Worm (Caenorhabditis elegans) whole organism, L4 larva: Measurements from ENCODE around the gene gst-11.

ENCODE experiments used
- D1046.2 ChIP-seq: fragments of 200-800 bp; sonication (Bioruptor generic); IDR thresholded peaks from 2 replicates; pipeline ENCODE4 v1.3.6; 2022; ENCODE audit warnings: missing genetic modification characterization, missing compliant biosample characterization
- F26F4.8 ChIP-seq: fragments of 200-800 bp; sonication (Bioruptor generic); conservative IDR thresholded peaks from 2 replicates; pipeline ENCODE4 v1.3.6; 2022; ENCODE audit warnings: missing genetic modification characterization, missing compliant biosample characterization
- F44E2.7 ChIP-seq: fragments of 200-800 bp; sonication (Bioruptor generic); IDR thresholded peaks from 2 replicates; pipeline ENCODE4 v2.1.2; 2022; ENCODE audit warnings: missing genetic modification characterization, missing compliant biosample characterization
- R02D3.7 ChIP-seq: fragments of 150-350 bp; sonication (generic microtip); optimal IDR thresholded peaks from 3 replicates; lab custom pipeline; 2014; ENCODE audit warnings: missing biosample characterization, missing genetic modification characterization
- Y105C5A.15 ChIP-seq: fragments of 200-800 bp; sonication (Bioruptor generic); IDR thresholded peaks from 2 replicates; pipeline ENCODE4 v1.3.6; 2022; ENCODE audit warnings: missing genetic modification characterization, missing compliant biosample characterization
- Y48G9A.11 ChIP-seq: fragments of 200-800 bp; sonication (Bioruptor generic); IDR thresholded peaks from 2 replicates; pipeline ENCODE4 v1.3.6; 2022; ENCODE audit warnings: missing genetic modification reagents, missing genetic modification characterization, missing compliant biosample characterization
- Y5F2A.4 ChIP-seq: fragments of 200-800 bp; sonication (Bioruptor generic); optimal IDR thresholded peaks from 2 replicates; lab custom pipeline; 2018; ENCODE audit warnings: mild to moderate bottlenecking, missing genetic modification characterization, missing compliant biosample characterization
- Y75B8A.6 ChIP-seq: fragments of 200-800 bp; sonication (Bioruptor generic); IDR thresholded peaks from 2 replicates; pipeline ENCODE4 v1.3.6; 2022; ENCODE audit warnings: missing genetic modification reagents, missing genetic modification characterization, missing compliant biosample characterization
- ZK337.2 ChIP-seq: fragments of 200-800 bp; sonication (Bioruptor generic); IDR thresholded peaks from 2 replicates; pipeline ENCODE4 v1.3.6; 2022; ENCODE audit warnings: missing genetic modification reagents, missing genetic modification characterization, missing compliant biosample characterization
- ama-1 ChIP-seq: fragments of 150-350 bp; optimal IDR thresholded peaks from 2 replicates; lab custom pipeline; 2014; ENCODE audit warnings: inconsistent platforms, mixed read lengths
- arid-1 ChIP-seq: fragments of 200-800 bp; sonication (Bioruptor generic); conservative IDR thresholded peaks from 2 replicates; pipeline ENCODE4 v1.3.6; 2022; ENCODE audit warnings: missing genetic modification reagents, missing genetic modification characterization, missing compliant biosample characterization
- ceh-20 ChIP-seq: fragments of 200-800 bp; sonication (Bioruptor generic); IDR thresholded peaks from 2 replicates; pipeline ENCODE4 v1.3.6; 2022; ENCODE audit warnings: missing genetic modification reagents, missing genetic modification characterization, missing compliant biosample characterization
- ceh-44 ChIP-seq: fragments of 200-800 bp; sonication (Bioruptor generic); IDR thresholded peaks from 2 replicates; pipeline ENCODE4 v1.3.6; 2022; ENCODE audit warnings: missing genetic modification reagents, missing genetic modification characterization, missing compliant biosample characterization
- ceh-82 ChIP-seq: sonication (generic microtip); optimal IDR thresholded peaks from 2 replicates; lab custom pipeline; 2017; ENCODE audit warnings: missing biosample characterization, missing genetic modification characterization
- ces-1 ChIP-seq: fragments of 150-350 bp; sonication (generic microtip); optimal IDR thresholded peaks from 4 replicates; lab custom pipeline; 2014; ENCODE audit warnings: missing biosample characterization, missing genetic modification reagents, missing genetic modification characterization
- ctbp-1 ChIP-seq: fragments of 200-800 bp; sonication (Bioruptor generic); IDR thresholded peaks from 2 replicates; pipeline ENCODE4 v1.3.6; 2022; ENCODE audit warnings: missing genetic modification reagents, missing genetic modification characterization, missing compliant biosample characterization
- daf-12 ChIP-seq: fragments of 150-350 bp; optimal IDR thresholded peaks from 2 replicates; lab custom pipeline; 2014; ENCODE audit warnings: missing biosample characterization, missing genetic modification reagents, missing genetic modification characterization
- daf-16 ChIP-seq, 3 experiments: sonication (generic microtip); optimal IDR thresholded peaks; 2 replicates each; lab custom pipeline; 2016 to 2017; ENCODE audit warnings: missing genetic modification characterization in 3 of 3, missing genetic modification reagents in 3 of 3, mild to moderate bottlenecking in 2 of 3, missing compliant biosample characterization in 2 of 3, missing biosample characterization in 1 of 3, moderate library complexity in 1 of 3
- dmd-8 ChIP-seq: fragments of 200-800 bp; sonication (Bioruptor generic); IDR thresholded peaks from 2 replicates; pipeline ENCODE4 v1.3.6; 2022; ENCODE audit warnings: missing genetic modification characterization, missing compliant biosample characterization
- dpl-1 ChIP-seq: fragments of 150-350 bp; optimal IDR thresholded peaks from 2 replicates; lab custom pipeline; 2014; ENCODE audit warnings: missing biosample characterization, missing genetic modification reagents, missing genetic modification characterization
- egl-43 ChIP-seq: fragments of 200-800 bp; sonication (Bioruptor generic); IDR thresholded peaks from 2 replicates; pipeline ENCODE4 v1.3.6; 2022; ENCODE audit warnings: missing genetic modification reagents, missing genetic modification characterization, missing compliant biosample characterization
- fkh-10 ChIP-seq: fragments of 150-350 bp; optimal IDR thresholded peaks from 2 replicates; lab custom pipeline; 2014; ENCODE audit warnings: missing biosample characterization, missing genetic modification reagents, missing genetic modification characterization
- fos-1 ChIP-seq: fragments of 150-350 bp; optimal IDR thresholded peaks from 2 replicates; lab custom pipeline; 2014; ENCODE audit warnings: missing biosample characterization, missing genetic modification characterization
- hlh-11 ChIP-seq: fragments of 200-800 bp; sonication (Bioruptor generic); optimal IDR thresholded peaks from 2 replicates; lab custom pipeline; 2018; ENCODE audit warnings: mild to moderate bottlenecking, missing genetic modification characterization, missing compliant biosample characterization
- hmg-1.1 ChIP-seq: fragments of 200-800 bp; sonication (Bioruptor generic); IDR thresholded peaks from 2 replicates; pipeline ENCODE4 v1.3.6; 2022; ENCODE audit warnings: missing genetic modification reagents, missing genetic modification characterization, missing compliant biosample characterization
- lim-7 ChIP-seq: fragments of 200-800 bp; sonication (Bioruptor generic); IDR thresholded peaks from 2 replicates; pipeline ENCODE4 v1.3.6; 2022; ENCODE audit warnings: missing genetic modification characterization, missing compliant biosample characterization
- madf-5 ChIP-seq, 2 experiments: fragments of 200-800 bp; sonication (Bioruptor generic); IDR thresholded peaks; 2 replicates each; pipeline ENCODE4 v1.3.6; 2022; ENCODE audit warnings: missing compliant biosample characterization in 2 of 2, missing genetic modification characterization in 2 of 2
- madf-9 ChIP-seq: fragments of 200-800 bp; sonication (Bioruptor generic); conservative IDR thresholded peaks from 2 replicates; pipeline ENCODE4 v1.3.6; 2022; ENCODE audit warnings: missing genetic modification reagents, missing genetic modification characterization, missing compliant biosample characterization
- mep-1 ChIP-seq: fragments of 150-350 bp; sonication (generic microtip); optimal IDR thresholded peaks from 3 replicates; lab custom pipeline; 2014; ENCODE audit warnings: missing biosample characterization, missing genetic modification characterization
- mxl-2 ChIP-seq: fragments of 200-800 bp; sonication (Bioruptor generic); conservative IDR thresholded peaks from 2 replicates; pipeline ENCODE4 v1.3.6; 2022; ENCODE audit warnings: missing genetic modification reagents, missing genetic modification characterization, missing compliant biosample characterization
- nhr-41 ChIP-seq: fragments of 200-800 bp; sonication (Bioruptor generic); IDR thresholded peaks from 2 replicates; pipeline ENCODE4 v1.3.6; 2022; ENCODE audit warnings: missing genetic modification reagents, missing genetic modification characterization, missing compliant biosample characterization
- nhr-48 ChIP-seq: sonication (generic microtip); optimal IDR thresholded peaks from 2 replicates; lab custom pipeline; 2016; ENCODE audit warnings: mild to moderate bottlenecking, missing genetic modification characterization, missing compliant biosample characterization
- rbr-2 ChIP-seq: sonication (generic microtip); optimal IDR thresholded peaks from 2 replicates; lab custom pipeline; 2016; ENCODE audit warnings: missing genotype, missing genetic modification characterization, missing compliant biosample characterization
- saeg-2 ChIP-seq: fragments of 200-800 bp; sonication (Bioruptor generic); IDR thresholded peaks from 2 replicates; pipeline ENCODE4 v1.3.6; 2022; ENCODE audit warnings: missing genetic modification reagents, missing genetic modification characterization, missing compliant biosample characterization
- snpc-1.2 ChIP-seq: fragments of 200-800 bp; sonication (Bioruptor generic); IDR thresholded peaks from 2 replicates; pipeline ENCODE4 v1.3.6; 2022; ENCODE audit warnings: missing genetic modification reagents, missing genetic modification characterization, missing compliant biosample characterization
- spr-3 ChIP-seq: fragments of 200-800 bp; sonication (Bioruptor generic); optimal IDR thresholded peaks from 2 replicates; lab custom pipeline; 2018; ENCODE audit warnings: mild to moderate bottlenecking, missing genetic modification characterization, missing compliant biosample characterization
- tag-97 ChIP-seq: fragments of 200-800 bp; sonication (Bioruptor generic); IDR thresholded peaks from 2 replicates; pipeline ENCODE4 v1.3.6; 2022; ENCODE audit warnings: missing genetic modification characterization, missing compliant biosample characterization
- tra-1 ChIP-seq: fragments of 200-800 bp; sonication (Bioruptor generic); IDR thresholded peaks from 2 replicates; pipeline ENCODE4 v1.3.6; 2022; ENCODE audit warnings: missing genetic modification reagents, missing genetic modification characterization, missing compliant biosample characterization
- unc-39 ChIP-seq: sonication (generic microtip); optimal IDR thresholded peaks from 2 replicates; lab custom pipeline; 2017; ENCODE audit warnings: missing biosample characterization, missing genetic modification characterization
- unc-62 ChIP-seq, 3 experiments: fragments of 150-350 bp in 1 of 3; sonication (generic microtip); optimal IDR thresholded peaks in 2 of 3; peaks in 1 of 3; 1 replicate in 1 of 3; 2 replicates in 2 of 3; lab custom pipeline; 2014 to 2017; ENCODE audit warnings: missing biosample characterization in 3 of 3, missing genetic modification characterization in 3 of 3, missing genetic modification reagents in 3 of 3, missing genotype in 1 of 3
- vab-7 ChIP-seq: fragments of 200-800 bp; sonication (Bioruptor generic); IDR thresholded peaks from 2 replicates; pipeline ENCODE4 v1.3.6; 2022; ENCODE audit warnings: missing genetic modification reagents, missing genetic modification characterization, missing compliant biosample characterization
- ztf-7 ChIP-seq: fragments of 150-350 bp; optimal IDR thresholded peaks from 2 replicates; lab custom pipeline; 2014; ENCODE audit warnings: missing biosample characterization, missing genetic modification characterization

The gst-11 gene

DNA sequence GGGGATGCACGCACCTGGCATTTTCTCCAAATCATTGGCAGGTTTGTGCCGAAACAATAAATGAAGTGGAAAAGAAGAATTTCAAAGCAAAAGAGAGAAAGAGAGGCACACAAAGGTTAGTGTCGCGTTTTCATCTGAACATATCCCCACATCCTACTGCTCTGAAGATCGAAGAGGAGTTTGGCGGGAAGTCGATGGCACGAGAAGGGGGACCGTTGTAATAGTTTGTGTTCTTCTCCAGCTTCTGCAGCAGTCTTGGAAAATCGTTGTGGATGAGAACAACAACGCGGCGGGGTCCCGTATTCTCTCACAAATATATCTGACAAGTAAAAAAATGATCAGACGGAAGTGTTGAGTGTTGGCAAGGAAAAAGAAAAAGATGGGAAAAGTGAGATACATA lies 12.4 kb upstream of the gst-11 start:
- TF ChIP-seq daf-16 (GFP tag; optimal IDR thresholded peaks at IDR 0.05; lab: Kevin White, UChicago) (peak in 1 of 2 experiments; percentile 69), daf-16 (tag; optimal IDR thresholded peaks at IDR 0.05; lab: Kevin White, UChicago) (no peak), Y5F2A.4 (GFP tag; lab: Kevin White, UChicago) (no peak), ceh-82 (tag; lab: Kevin White, UChicago) (no peak), nhr-48 (tag; lab: Kevin White, UChicago) (no peak), egl-43 (GFP tag; lab: Robert Waterston, UW) (no peak), F44E2.7 (no peak), hlh-11 (peak; percentile 19)
- TF ChIP-seq, all 104 proteins: peak for 2

DNA sequence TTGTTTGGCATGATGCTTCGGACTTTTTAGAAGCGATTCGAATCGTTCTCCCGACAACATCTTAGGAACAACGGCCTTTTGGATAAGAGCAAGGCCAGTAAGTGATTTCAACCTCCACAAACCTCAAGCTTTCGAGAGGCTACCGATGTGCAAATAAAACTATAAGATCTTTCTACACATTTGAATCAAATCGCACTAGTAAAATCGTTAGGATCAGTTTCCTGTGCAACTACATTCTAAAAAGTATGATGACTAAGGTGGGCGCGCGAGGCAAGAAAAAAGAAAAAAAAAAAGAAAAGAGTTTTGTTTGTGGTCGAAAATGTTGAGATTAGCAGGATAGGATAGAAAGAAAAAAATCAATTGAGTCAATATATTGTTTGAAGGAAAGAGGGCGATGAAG lies 11.2 kb upstream of the gst-11 start, which contains the start of gene tmem-24:
Gene tmem-24, minus strand, starts transcription at position 101 of the 400 bp plus-strand sequence.
- TF ChIP-seq unc-62 (GFP tag; optimal IDR thresholded peaks at IDR 0.05 in 1 of 2; lab: Kevin White, UChicago): peak in 1 of 2 experiments; percentile 11
- TF ChIP-seq unc-62 (tag; optimal IDR thresholded peaks at IDR 0.05; lab: Kevin White, UChicago): no peak
- TF ChIP-seq fos-1 (tag; lab: Kevin White, UChicago): no peak
- TF ChIP-seq, all 104 proteins: peak for 1

- TF ChIP-seq saeg-2 (GFP tag; lab: Robert Waterston, UW) (no peak), unc-62 (GFP tag; optimal IDR thresholded peaks at IDR 0.05 in 1 of 2; lab: Kevin White, UChicago) (no peak), unc-62 (tag; optimal IDR thresholded peaks at IDR 0.05; lab: Kevin White, UChicago) (no peak), ama-1 (lab: Kevin White, UChicago) (no peak), ztf-7 (tag; lab: Kevin White, UChicago) (no peak), R02D3.7 (no peak), mxl-2 (no peak), nhr-48 (tag; lab: Kevin White, UChicago) (no peak), ces-1 (GFP tag; lab: Kevin White, UChicago) (no peak), dpl-1 (no peak), lim-7 (GFP tag; lab: Robert Waterston, UW) (no peak), fkh-10 (no peak), Y48G9A.11 (GFP tag; lab: Robert Waterston, UW) (no peak), dmd-8 (GFP tag; lab: Robert Waterston, UW) (no peak), Y5F2A.4 (GFP tag; lab: Kevin White, UChicago) (no peak), tra-1 (no peak)
Observed at ce11 chrX:3634782-3635181, 1.2 kb upstream of the gst-11 start.

DNA sequence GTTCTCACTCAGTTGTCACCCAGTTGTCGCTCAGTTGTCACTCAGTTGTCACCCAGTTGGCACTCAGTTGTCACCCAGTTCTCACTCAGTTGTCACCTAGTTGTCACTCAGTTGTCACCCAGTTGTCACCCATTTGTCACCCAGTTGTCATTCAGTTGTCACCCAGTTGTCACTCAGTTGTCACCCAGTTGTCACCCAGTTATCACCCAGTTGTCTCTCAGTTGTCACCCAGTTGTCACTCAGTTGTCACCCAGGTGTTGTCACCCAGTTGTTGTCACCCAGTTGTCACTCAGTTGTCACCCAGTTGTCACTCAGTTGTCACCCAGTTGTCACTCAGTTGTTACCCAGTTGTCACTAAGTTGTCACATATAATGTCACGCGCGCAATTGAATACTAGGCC lies 2.0 kb downstream of the gst-11 start:
- TF ChIP-seq madf-9 (GFP tag; lab: Robert Waterston, UW) (no peak; the same call in 1 of the 2 replicates), D1046.2 (GFP tag; lab: Robert Waterston, UW) (peak; percentile 79; the same call in 1 of the 2 replicates), ceh-20 (GFP tag; lab: Robert Waterston, UW) (no peak), ctbp-1 (GFP tag; lab: Robert Waterston, UW) (no peak), lim-7 (GFP tag; lab: Robert Waterston, UW) (peak; percentile 66), F26F4.8 (GFP tag; lab: Robert Waterston, UW) (0 out of 2 replicates have a peak, but pooled peaks have one; percentile 10), ceh-44 (GFP tag; lab: Robert Waterston, UW) (peak; percentile 7; the same call in 1 of the 2 replicates), dmd-8 (GFP tag; lab: Robert Waterston, UW) (0 out of 2 replicates have a peak, but pooled peaks have one; percentile 20), Y48G9A.11 (GFP tag; lab: Robert Waterston, UW) (peak; percentile 56), daf-16 (GFP tag; optimal IDR thresholded peaks at IDR 0.05; lab: Kevin White, UChicago) (no peak), daf-16 (tag; optimal IDR thresholded peaks at IDR 0.05; lab: Kevin White, UChicago) (no peak), snpc-1.2 (GFP tag; lab: Robert Waterston, UW) (peak; percentile 13; the same call in 1 of the 2 replicates), ZK337.2 (GFP tag; lab: Robert Waterston, UW) (0 out of 2 replicates have a peak, but pooled peaks have one; percentile 11), tag-97 (GFP tag; lab: Robert Waterston, UW) (peak; percentile 47; the same call in 1 of the 2 replicates), unc-39 (tag; lab: Kevin White, UChicago) (no peak), spr-3 (GFP tag; lab: Kevin White, UChicago) (no peak), hmg-1.1 (GFP tag; lab: Robert Waterston, UW) (no peak), saeg-2 (GFP tag; lab: Robert Waterston, UW) (0 out of 2 replicates have a peak, but pooled peaks have one; percentile 37), daf-12 (no peak), madf-5 (GFP tag; IDR thresholded peaks at IDR 0.05; lab: Robert Waterston, UW) (peak in 1 of 2 experiments; percentile 56; a peak in 1 of 4 replicates), vab-7 (GFP tag; lab: Robert Waterston, UW) (peak; percentile 49), Y105C5A.15 (GFP tag; lab: Robert Waterston, UW) (no peak), rbr-2 (tag; lab: Kevin White, UChicago) (no peak), dpl-1 (no peak), Y75B8A.6 (GFP tag; lab: Robert Waterston, UW) (peak; percentile 77; the same call in 1 of the 2 replicates), nhr-41 (GFP tag; lab: Robert Waterston, UW) (peak; percentile 53; the same call in 1 of the 2 replicates), arid-1 (GFP tag; lab: Robert Waterston, UW) (0 out of 2 replicates have a peak, but pooled peaks have one; percentile 3), mep-1 (tag; lab: Kevin White, UChicago) (no peak)
- TF ChIP-seq, all 104 proteins: peak for 15
